Fruit fly (Drosophila melanogaster): ENCODE results near the gene CG1647.
A peak's percentile ranks its signal among the peaks of the same experiment; 100 is the strongest.

DNA sequence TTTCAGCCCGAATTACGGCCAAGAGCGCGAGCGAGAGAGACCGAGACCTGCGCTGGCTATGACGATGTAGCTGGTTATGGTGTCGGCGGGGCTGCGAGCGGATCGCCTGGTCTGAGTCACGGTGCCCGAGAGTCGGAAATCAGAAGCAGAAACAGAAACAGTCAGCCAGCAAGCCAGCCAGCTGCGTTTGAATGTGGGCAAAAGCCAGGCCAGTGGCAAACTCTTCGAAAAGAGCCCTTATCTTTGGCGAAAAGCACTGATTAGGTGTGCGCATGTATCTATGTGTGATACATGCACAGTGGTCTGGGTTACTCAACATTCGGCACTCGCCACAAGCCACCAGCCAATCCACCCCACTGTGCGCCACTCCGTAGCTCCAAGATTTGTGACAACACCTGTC is 11.2 kb downstream of the CG1647 start:
- TF ChIP-seq grau (tag; optimal IDR thresholded peaks at IDR 0.05) (no peak), Aef1 (GFP tag; IDR thresholded peaks at IDR 0.05) (no peak), Pdp1 (GFP tag; optimal IDR thresholded peaks at IDR 0.05) (peak in 1 of 2 experiments; percentile 46), bbx (GFP tag; IDR thresholded peaks at IDR 0.05; ENCODE audit: partially characterized antibody) (no peak), CG10565 (GFP tag; optimal IDR thresholded peaks at IDR 0.05) (no peak)
